Fruit fly (Drosophila melanogaster): Measurements from ENCODE around the gene Ipp.

dm6 chr3R:13984922-13985581, 26.5 kb downstream of the Ipp start:
- TF ChIP-seq CG30431 (GFP tag; optimal IDR thresholded peaks at IDR 0.05) (peak; percentile 52), nau (GFP tag; optimal IDR thresholded peaks at IDR 0.05) (peak; percentile 49), MESR4 (GFP tag; optimal IDR thresholded peaks at IDR 0.05) (no peak), HLH54F (GFP tag; optimal IDR thresholded peaks at IDR 0.05) (peak; percentile 26), Bteb2 (GFP tag; optimal IDR thresholded peaks at IDR 0.05) (peak; percentile 45), CG8924 (tag; optimal IDR thresholded peaks at IDR 0.05) (peak; percentile 86), gsb (GFP tag; IDR thresholded peaks at IDR 0.05) (peak; percentile 20; the same call in 1 of the 2 replicates), CG12104 (GFP tag; optimal IDR thresholded peaks at IDR 0.05) (peak; percentile 68), GATAe (GFP tag; conservative IDR thresholded peaks at IDR 0.05) (no peak)
